1 fruit fly cellular context compared by ENCODE assay signal in genomic region chr3L:19073909-19074239, dm6.
TF ChIP-seq lines count a peak whose summit lies in the region.

No protein-coding gene starts in this region.

TF ChIP-seq in whole organism, embryonic, 481 proteins besides CTCF, POLR2A, EP300 and RAD21 (continued from another document):
- no peak for TF ChIP-seq hkb (optimal IDR thresholded peaks at IDR 0.05; lab: Kevin White, UChicago)
- TF ChIP-seq hkb (GFP tag; IDR thresholded peaks at IDR 0.05; lab: Robert Waterston, UW) = peak; percentile 26; the same call in 1 of the 2 replicates
- TF ChIP-seq CG16779 (GFP tag; IDR thresholded peaks at IDR 0.05; lab: Robert Waterston, UW) = no peak
- no peak for TF ChIP-seq CG7987 (GFP tag; optimal IDR thresholded peaks at IDR 0.05; lab: Kevin White, UChicago)
- TF ChIP-seq da (GFP tag; optimal IDR thresholded peaks at IDR 0.05; lab: Kevin White, UChicago) = no peak
- TF ChIP-seq chm (GFP tag; IDR thresholded peaks at IDR 0.05; lab: Robert Waterston, UW) = no peak
- peak; percentile 83; the same call in 2 of the 3 replicates for TF ChIP-seq CG17361 (GFP tag; IDR thresholded peaks at IDR 0.05; lab: Robert Waterston, UW)
- TF ChIP-seq gcm (GFP tag; optimal IDR thresholded peaks at IDR 0.05; lab: Kevin White, UChicago) = peak; percentile 46
- TF ChIP-seq eve (GFP tag; optimal IDR thresholded peaks at IDR 0.05; lab: Kevin White, UChicago) = peak in 1 of 2 experiments; percentile 69
- peak; percentile 85 for TF ChIP-seq Sox102F (GFP tag; optimal IDR thresholded peaks at IDR 0.05; lab: Kevin White, UChicago)
- TF ChIP-seq dmrt99B (tag; optimal IDR thresholded peaks at IDR 0.05; lab: Kevin White, UChicago) = peak; percentile 77
- TF ChIP-seq Dad (GFP tag; optimal IDR thresholded peaks at IDR 0.05; lab: Kevin White, UChicago) = no peak
- TF ChIP-seq CG11247 (GFP tag; IDR thresholded peaks at IDR 0.05; lab: Robert Waterston, UW) = no peak
- no peak for TF ChIP-seq CG10274 (GFP tag; optimal IDR thresholded peaks at IDR 0.05; lab: Kevin White, UChicago)
- no peak for TF ChIP-seq CG4617 (GFP tag; optimal IDR thresholded peaks at IDR 0.05; lab: Kevin White, UChicago; ENCODE audit: borderline replicate concordance)
- TF ChIP-seq ase (GFP tag; IDR thresholded peaks at IDR 0.05; lab: Robert Waterston, UW) = no peak
- TF ChIP-seq az2 (GFP tag; optimal IDR thresholded peaks at IDR 0.05; lab: Kevin White, UChicago) = peak; percentile 39
- no peak for TF ChIP-seq Myb (GFP tag; optimal IDR thresholded peaks at IDR 0.05; lab: Kevin White, UChicago)
- TF ChIP-seq CG3407 (GFP tag; optimal IDR thresholded peaks at IDR 0.05; lab: Kevin White, UChicago) = peak; percentile 7
- TF ChIP-seq pan (optimal IDR thresholded peaks at IDR 0.05; lab: Kevin White, UChicago) = no peak
- peak in 1 of 2 experiments; percentile 39 for TF ChIP-seq pan (GFP tag; optimal IDR thresholded peaks at IDR 0.05 in 1 of 2, IDR thresholded peaks at IDR 0.05 in 1 of 2)
- no peak for TF ChIP-seq Fer1 (GFP tag; optimal IDR thresholded peaks at IDR 0.05; lab: Kevin White, UChicago)
- TF ChIP-seq CG1647 (GFP tag; optimal IDR thresholded peaks at IDR 0.05; lab: Kevin White, UChicago) = no peak
- TF ChIP-seq CG17568 (GFP tag; optimal IDR thresholded peaks at IDR 0.05; lab: Kevin White, UChicago) = no peak
- TF ChIP-seq Lim3 (GFP tag; IDR thresholded peaks at IDR 0.05; lab: Robert Waterston, UW) = no peak
- peak; percentile 25 for TF ChIP-seq Hr3 (GFP tag; optimal IDR thresholded peaks at IDR 0.05; lab: Kevin White, UChicago)
- TF ChIP-seq CG17385 (GFP tag; optimal IDR thresholded peaks at IDR 0.05; lab: Kevin White, UChicago) = peak; percentile 43
- TF ChIP-seq dpn (GFP tag; optimal IDR thresholded peaks at IDR 0.05; lab: Kevin White, UChicago) = peak in 1 of 2 experiments; percentile 3
- no peak for TF ChIP-seq CG18476 (GFP tag; optimal IDR thresholded peaks at IDR 0.05; lab: Kevin White, UChicago)
- peak; percentile 17 for TF ChIP-seq sd (tag; optimal IDR thresholded peaks at IDR 0.05; lab: Kevin White, UChicago)
- TF ChIP-seq CG1529 (GFP tag; optimal IDR thresholded peaks at IDR 0.05; lab: Kevin White, UChicago) = peak; percentile 21
- TF ChIP-seq slou (GFP tag; optimal IDR thresholded peaks at IDR 0.05; lab: Kevin White, UChicago) = no peak
- TF ChIP-seq CG5953 (GFP tag; IDR thresholded peaks at IDR 0.05; lab: Robert Waterston, UW) = no peak
- no peak for TF ChIP-seq CG14441 (GFP tag; IDR thresholded peaks at IDR 0.05; lab: Robert Waterston, UW)
- TF ChIP-seq oc (tag; optimal IDR thresholded peaks at IDR 0.05; lab: Kevin White, UChicago) = peak; percentile 39
- TF ChIP-seq CG11695 (GFP tag; IDR thresholded peaks at IDR 0.05; lab: Robert Waterston, UW) = 0 out of 3 replicates have a peak, but pooled peaks have one; percentile 9
- TF ChIP-seq CG13424 (tag; optimal IDR thresholded peaks at IDR 0.05; lab: Kevin White, UChicago) = peak; percentile 73
- peak; percentile 81 for TF ChIP-seq CG31441 (GFP tag; IDR thresholded peaks at IDR 0.05; lab: Robert Waterston, UW)
- TF ChIP-seq nerfin-1 (tag; optimal IDR thresholded peaks at IDR 0.05; lab: Kevin White, UChicago) = peak; percentile 48
- no peak for TF ChIP-seq CG10462 (GFP tag; optimal IDR thresholded peaks at IDR 0.05; lab: Kevin White, UChicago)
- no peak for TF ChIP-seq CG10654 (GFP tag; optimal IDR thresholded peaks at IDR 0.05; lab: Kevin White, UChicago)
- no peak for TF ChIP-seq Nf-YA (GFP tag; IDR thresholded peaks at IDR 0.05; lab: Robert Waterston, UW)
- TF ChIP-seq unpg (GFP tag; optimal IDR thresholded peaks at IDR 0.05; lab: Kevin White, UChicago) = peak; percentile 57
- TF ChIP-seq zfh1 (GFP tag; IDR thresholded peaks at IDR 0.05; lab: Robert Waterston, UW) = no peak
- peak; percentile 5 for TF ChIP-seq HHEX (GFP tag; optimal IDR thresholded peaks at IDR 0.05; lab: Kevin White, UChicago)
- TF ChIP-seq ttk (GFP tag; IDR thresholded peaks at IDR 0.05; lab: Robert Waterston, UW) = no peak
- no peak for TF ChIP-seq CHES-1-like (GFP tag; optimal IDR thresholded peaks at IDR 0.05; lab: Kevin White, UChicago)
- TF ChIP-seq CG17359 (tag; optimal IDR thresholded peaks at IDR 0.05; lab: Kevin White, UChicago) = peak; percentile 63
- peak; percentile 6 for TF ChIP-seq tap (tag; optimal IDR thresholded peaks at IDR 0.05; lab: Kevin White, UChicago)
- TF ChIP-seq CG8924 (tag; optimal IDR thresholded peaks at IDR 0.05; lab: Kevin White, UChicago) = peak; percentile 59
- peak; percentile 47 for TF ChIP-seq CG6254 (GFP tag; optimal IDR thresholded peaks at IDR 0.05; lab: Kevin White, UChicago)
- no peak for TF ChIP-seq MESR4 (GFP tag; optimal IDR thresholded peaks at IDR 0.05; lab: Kevin White, UChicago)
- no peak for TF ChIP-seq CG8281 (tag; optimal IDR thresholded peaks at IDR 0.05; lab: Kevin White, UChicago)
- TF ChIP-seq CG7786 (GFP tag; optimal IDR thresholded peaks at IDR 0.05; lab: Kevin White, UChicago) = no peak
- peak; percentile 86 for TF ChIP-seq Blimp-1 (GFP tag; optimal IDR thresholded peaks at IDR 0.05; lab: Kevin White, UChicago)
- peak; percentile 42; the same call in 1 of the 2 replicates for TF ChIP-seq Ptx1 (GFP tag; IDR thresholded peaks at IDR 0.05; lab: Robert Waterston, UW)
- peak in 1 of 2 experiments; percentile 3 for TF ChIP-seq Hr78 (GFP tag; optimal IDR thresholded peaks at IDR 0.05; lab: Kevin White, UChicago)
- TF ChIP-seq gsb-n (tag; optimal IDR thresholded peaks at IDR 0.05; lab: Kevin White, UChicago) = peak; percentile 70
- TF ChIP-seq slbo (GFP tag; IDR thresholded peaks at IDR 0.05; lab: Robert Waterston, UW) = no peak
- peak; percentile 13 for TF ChIP-seq CG4424 (GFP tag; optimal IDR thresholded peaks at IDR 0.05; lab: Kevin White, UChicago)
- no peak for TF ChIP-seq Lhr (GFP tag; optimal IDR thresholded peaks at IDR 0.05; lab: Kevin White, UChicago)
- TF ChIP-seq slp2 (GFP tag; optimal IDR thresholded peaks at IDR 0.05; lab: Kevin White, UChicago) = no peak
- peak in 1 of 2 experiments; percentile 75 for TF ChIP-seq Eip74EF (GFP tag; optimal IDR thresholded peaks at IDR 0.05; lab: Kevin White, UChicago)
- peak; percentile 62 for TF ChIP-seq CG14710 (tag; optimal IDR thresholded peaks at IDR 0.05; lab: Kevin White, UChicago)
- peak; percentile 71 for TF ChIP-seq CoRest (tag; optimal IDR thresholded peaks at IDR 0.05; lab: Kevin White, UChicago)
- TF ChIP-seq Asciz (GFP tag; optimal IDR thresholded peaks at IDR 0.05; lab: Kevin White, UChicago) = peak; percentile 30
- peak; percentile 79 for TF ChIP-seq CG10979 (tag; optimal IDR thresholded peaks at IDR 0.05; lab: Kevin White, UChicago)
- peak; percentile 69 for TF ChIP-seq fd96Cb (tag; optimal IDR thresholded peaks at IDR 0.05; lab: Kevin White, UChicago)
- no peak for TF ChIP-seq CG7745 (tag; optimal IDR thresholded peaks at IDR 0.05; lab: Kevin White, UChicago)
- no peak for TF ChIP-seq CG4360 (GFP tag; IDR thresholded peaks at IDR 0.05; lab: Robert Waterston, UW)
- no peak for TF ChIP-seq Dp (GFP tag; optimal IDR thresholded peaks at IDR 0.05; lab: Kevin White, UChicago)
- peak; percentile 82 for TF ChIP-seq gem (tag; optimal IDR thresholded peaks at IDR 0.05; lab: Kevin White, UChicago)
- no peak for TF ChIP-seq NK7.1 (GFP tag; optimal IDR thresholded peaks at IDR 0.05; lab: Kevin White, UChicago)
- TF ChIP-seq CG15269 (tag; optimal IDR thresholded peaks at IDR 0.05; lab: Kevin White, UChicago) = peak; percentile 41
- peak; percentile 63 for TF ChIP-seq CG15601 (tag; optimal IDR thresholded peaks at IDR 0.05; lab: Kevin White, UChicago)
- TF ChIP-seq Ssrp (tag; optimal IDR thresholded peaks at IDR 0.05; lab: Kevin White, UChicago) = peak; percentile 74
- TF ChIP-seq peb (GFP tag; IDR thresholded peaks at IDR 0.05; lab: Robert Waterston, UW) = no peak
- TF ChIP-seq CG7357 (GFP tag; IDR thresholded peaks at IDR 0.05; lab: Robert Waterston, UW) = 0 out of 3 replicates have a peak, but pooled peaks have one; percentile 18
- peak; percentile 59 for TF ChIP-seq Oli (tag; optimal IDR thresholded peaks at IDR 0.05; lab: Kevin White, UChicago)
- no peak for TF ChIP-seq usp (GFP tag; optimal IDR thresholded peaks at IDR 0.05; lab: Kevin White, UChicago)
- TF ChIP-seq Abd-B (GFP tag; optimal IDR thresholded peaks at IDR 0.05; lab: Kevin White, UChicago) = peak; percentile 34
- no peak for TF ChIP-seq CG33557 (GFP tag; optimal IDR thresholded peaks at IDR 0.05; lab: Kevin White, UChicago)
- TF ChIP-seq Chrac-16 (GFP tag; optimal IDR thresholded peaks at IDR 0.05; lab: Kevin White, UChicago) = no peak
- TF ChIP-seq CG10209 (GFP tag; optimal IDR thresholded peaks at IDR 0.05; lab: Kevin White, UChicago) = peak; percentile 27
- peak; percentile 73 for TF ChIP-seq CG12391 (tag; optimal IDR thresholded peaks at IDR 0.05; lab: Kevin White, UChicago)
- peak; percentile 74 for TF ChIP-seq CG8388 (GFP tag; optimal IDR thresholded peaks at IDR 0.05; lab: Kevin White, UChicago)
- peak; percentile 45 for TF ChIP-seq CG9437 (GFP tag; optimal IDR thresholded peaks at IDR 0.05; lab: Kevin White, UChicago)
- TF ChIP-seq CG5180 (GFP tag; optimal IDR thresholded peaks at IDR 0.05; lab: Kevin White, UChicago) = no peak
- no peak for TF ChIP-seq Optix (GFP tag; IDR thresholded peaks at IDR 0.05; lab: Robert Waterston, UW)
- peak in 1 of 3 experiments; percentile 5 for TF ChIP-seq Stat92E (GFP tag; optimal IDR thresholded peaks at IDR 0.05; lab: Kevin White, UChicago)
- TF ChIP-seq CG10267 (tag; optimal IDR thresholded peaks at IDR 0.05; lab: Kevin White, UChicago) = peak; percentile 63
- TF ChIP-seq CG6689 (GFP tag; IDR thresholded peaks at IDR 0.05; lab: Robert Waterston, UW) = no peak
- no peak for TF ChIP-seq sob (GFP tag; IDR thresholded peaks at IDR 0.05; lab: Robert Waterston, UW)
- TF ChIP-seq Doc3 (GFP tag; IDR thresholded peaks at IDR 0.05; lab: Robert Waterston, UW; ENCODE audit: partially characterized antibody) = no peak
- TF ChIP-seq CG30020 (tag; optimal IDR thresholded peaks at IDR 0.05; lab: Kevin White, UChicago) = no peak
- TF ChIP-seq pb (GFP tag; optimal IDR thresholded peaks at IDR 0.05; lab: Kevin White, UChicago) = no peak
- TF ChIP-seq Spps (tag; optimal IDR thresholded peaks at IDR 0.05; lab: Kevin White, UChicago) = peak; percentile 47
- peak; percentile 15 for TF ChIP-seq CG12299 (tag; optimal IDR thresholded peaks at IDR 0.05; lab: Kevin White, UChicago)
- no peak for TF ChIP-seq Dip3 (GFP tag; optimal IDR thresholded peaks at IDR 0.05; lab: Kevin White, UChicago)
- peak; percentile 75 for TF ChIP-seq Sox100B (GFP tag; optimal IDR thresholded peaks at IDR 0.05; lab: Kevin White, UChicago)
- peak; percentile 82 for TF ChIP-seq CG18262 (tag; optimal IDR thresholded peaks at IDR 0.05; lab: Kevin White, UChicago)
- no peak for TF ChIP-seq Gsc (GFP tag; IDR thresholded peaks at IDR 0.05; lab: Robert Waterston, UW)
- peak; percentile 65 for TF ChIP-seq PHDP (tag; optimal IDR thresholded peaks at IDR 0.05; lab: Kevin White, UChicago)
- TF ChIP-seq Hr51 (GFP tag; optimal IDR thresholded peaks at IDR 0.05; lab: Kevin White, UChicago) = peak in 1 of 2 experiments; percentile 75
- TF ChIP-seq nmo (GFP tag; optimal IDR thresholded peaks at IDR 0.05; lab: Kevin White, UChicago) = peak; percentile 79
- no peak for TF ChIP-seq mam (GFP tag; optimal IDR thresholded peaks at IDR 0.05; lab: Kevin White, UChicago)
- TF ChIP-seq ara (GFP tag; IDR thresholded peaks at IDR 0.05; lab: Robert Waterston, UW) = peak; percentile 54; the same call in 1 of the 2 replicates
- no peak for TF ChIP-seq D (optimal IDR thresholded peaks at IDR 0.05; lab: Kevin White, UChicago)
- peak; percentile 49 for TF ChIP-seq D (GFP tag; optimal IDR thresholded peaks at IDR 0.05; lab: Kevin White, UChicago)
- TF ChIP-seq grau (tag; optimal IDR thresholded peaks at IDR 0.05; lab: Kevin White, UChicago) = peak; percentile 52
- TF ChIP-seq CG9876 (GFP tag; optimal IDR thresholded peaks at IDR 0.05; lab: Kevin White, UChicago) = no peak
- TF ChIP-seq E2f2 (GFP tag; IDR thresholded peaks at IDR 0.05; lab: Robert Waterston, UW) = no peak
- no peak for TF ChIP-seq CG34422 (GFP tag; IDR thresholded peaks at IDR 0.05; lab: Robert Waterston, UW)
- no peak for TF ChIP-seq CG12769 (tag; optimal IDR thresholded peaks at IDR 0.05; lab: Kevin White, UChicago)
- TF ChIP-seq bsh (GFP tag; optimal IDR thresholded peaks at IDR 0.05; lab: Kevin White, UChicago) = peak in 1 of 2 experiments; percentile 79
- no peak for TF ChIP-seq luna (GFP tag; optimal IDR thresholded peaks at IDR 0.05; lab: Kevin White, UChicago)
- peak; percentile 64; the same call in 1 of the 2 replicates for TF ChIP-seq Xrp1 (GFP tag; IDR thresholded peaks at IDR 0.05; lab: Robert Waterston, UW)
- peak; percentile 46 for TF ChIP-seq trem (tag; optimal IDR thresholded peaks at IDR 0.05; lab: Kevin White, UChicago)
- 0 out of 2 replicates have a peak, but pooled peaks have one; percentile 30 for TF ChIP-seq HLH3B (GFP tag; IDR thresholded peaks at IDR 0.05; lab: Robert Waterston, UW)
- peak; percentile 75 for TF ChIP-seq CG11504 (tag; optimal IDR thresholded peaks at IDR 0.05; lab: Kevin White, UChicago)
- peak; percentile 10 for TF ChIP-seq CG9727 (GFP tag; optimal IDR thresholded peaks at IDR 0.05; lab: Kevin White, UChicago)
- no peak for TF ChIP-seq CG1832 (GFP tag; optimal IDR thresholded peaks at IDR 0.05; lab: Kevin White, UChicago)
- TF ChIP-seq lilli (GFP tag; optimal IDR thresholded peaks at IDR 0.05; lab: Kevin White, UChicago) = no peak
- TF ChIP-seq CG15011 (GFP tag; optimal IDR thresholded peaks at IDR 0.05; lab: Kevin White, UChicago) = no peak
